Worm (Caenorhabditis elegans) whole organism, L4/young adult: ENCODE data around the gene phat-4.
A peak's percentile ranks its signal among the peaks of the same experiment; 100 is the strongest.

Experiments
- W03F9.2 ChIP-seq: fragments of 150-350 bp; optimal IDR thresholded peaks from 2 replicates; lab custom pipeline; 2014; ENCODE audit warnings: missing biosample characterization, missing genetic modification characterization
- dao-5 ChIP-seq: sonication (generic microtip); optimal IDR thresholded peaks from 2 replicates; lab custom pipeline; 2016; ENCODE audit warnings: missing genotype, missing genetic modification characterization, moderate library complexity, missing compliant biosample characterization
- him-1 ChIP-seq: sonication (generic microtip); optimal IDR thresholded peaks from 2 replicates; lab custom pipeline; 2016; ENCODE audit warnings: missing genotype, missing genetic modification reagents, missing genetic modification characterization, missing compliant biosample characterization

phat-4 gene

ce11 chrV:4122415-4122814, 7.3 kb upstream of the phat-4 start, which contains the start of gene phat-5:
Gene phat-5, minus strand, starts transcription at chrV:4122515.
- no peak for TF ChIP-seq W03F9.2 (tag; lab: Kevin White, UChicago)
- no peak for TF ChIP-seq dao-5 (tag; lab: Kevin White, UChicago)
- no peak for TF ChIP-seq him-1

- no peak for TF ChIP-seq W03F9.2 (tag; lab: Kevin White, UChicago)
- TF ChIP-seq him-1, result no peak
- TF ChIP-seq dao-5 (tag; lab: Kevin White, UChicago), result no peak
Observed at ce11 chrV:4125552-4126084, 4.1 kb upstream of the phat-4 start, which contains the start of gene T05B4.12. Gene T05B4.12, minus strand, starts transcription at chrV:4126034.

ce11 chrV:4127435-4127834, 2.3 kb upstream of the phat-4 start, which contains the start of gene T05B4.13:
Gene T05B4.13, minus strand, starts transcription at chrV:4127535.
- TF ChIP-seq W03F9.2 (tag; lab: Kevin White, UChicago), result no peak
- TF ChIP-seq dao-5 (tag; lab: Kevin White, UChicago), result no peak

ce11 chrV:4131471-4131939, 1.8 kb downstream of the phat-4 start, which contains the start of gene nhr-57:
Gene nhr-57, plus strand, starts transcription at chrV:4131889.
- no peak for TF ChIP-seq W03F9.2 (tag; lab: Kevin White, UChicago)
- TF ChIP-seq him-1, result no peak
- no peak for TF ChIP-seq dao-5 (tag; lab: Kevin White, UChicago)

- TF ChIP-seq W03F9.2 (tag; lab: Kevin White, UChicago) (no peak), dao-5 (tag; lab: Kevin White, UChicago) (no peak)
Observed at ce11 chrV:4134728-4135127, 5.0 kb downstream of the phat-4 start, which contains the start of gene lgc-1. Gene lgc-1, plus strand, starts transcription at chrV:4135028.

DNA sequence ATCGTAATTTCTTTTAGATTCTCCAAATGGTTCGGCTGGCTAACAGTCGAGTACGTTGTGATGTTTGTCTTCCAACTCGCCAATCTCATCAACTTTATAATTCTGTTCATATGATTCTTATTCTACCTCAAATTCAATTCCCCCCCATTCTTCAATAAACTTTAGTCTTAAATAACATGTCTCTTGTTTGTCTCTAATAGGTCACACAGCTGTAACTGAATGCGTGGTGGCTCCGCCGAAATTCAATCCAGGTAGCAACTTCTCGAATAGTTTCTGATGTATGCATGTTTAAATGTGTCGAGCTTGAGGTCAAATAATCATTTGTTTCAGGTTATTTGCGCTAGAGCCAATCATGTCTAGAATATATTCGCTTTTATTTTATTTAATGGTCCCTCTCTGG, 9.0 kb downstream of the phat-4 start, which contains the start of gene lgc-29:
Gene lgc-29, plus strand, starts transcription at position 301 of the 400 bp plus-strand sequence.
- TF ChIP-seq dao-5 (tag; lab: Kevin White, UChicago) (no peak), him-1 (no peak), W03F9.2 (tag; lab: Kevin White, UChicago) (no peak)

- TF ChIP-seq W03F9.2 (tag; lab: Kevin White, UChicago), result peak; percentile 66
- TF ChIP-seq him-1, result no peak
Observed at ce11 chrV:4143034-4143433, 13.3 kb downstream of the phat-4 start.

DNA sequence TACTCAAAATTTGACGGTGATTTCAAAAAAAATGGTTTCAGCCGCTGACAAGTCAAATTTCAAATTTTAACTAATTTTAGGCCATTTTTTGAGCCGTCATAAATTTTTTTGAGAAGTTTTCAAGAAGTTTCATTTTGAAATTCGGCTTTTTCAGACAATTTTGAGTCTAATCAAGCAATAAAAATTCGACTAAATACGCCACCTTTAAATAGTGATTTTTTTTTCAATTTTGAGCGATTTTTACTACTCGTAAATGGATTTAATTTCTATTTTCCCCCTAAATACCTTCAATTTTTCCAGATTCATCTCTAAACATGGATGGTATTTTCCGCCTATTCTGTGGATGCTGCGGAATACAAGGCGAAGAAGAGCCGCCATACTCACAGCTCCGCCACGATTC, 14.5 kb downstream of the phat-4 start, which contains the start of gene Y45G5AL.1:
Gene Y45G5AL.1, plus strand, starts transcription at position 301 of the 400 bp plus-strand sequence.
- no peak for TF ChIP-seq W03F9.2 (tag; lab: Kevin White, UChicago)
- no peak for TF ChIP-seq dao-5 (tag; lab: Kevin White, UChicago)
- no peak for TF ChIP-seq him-1

DNA sequence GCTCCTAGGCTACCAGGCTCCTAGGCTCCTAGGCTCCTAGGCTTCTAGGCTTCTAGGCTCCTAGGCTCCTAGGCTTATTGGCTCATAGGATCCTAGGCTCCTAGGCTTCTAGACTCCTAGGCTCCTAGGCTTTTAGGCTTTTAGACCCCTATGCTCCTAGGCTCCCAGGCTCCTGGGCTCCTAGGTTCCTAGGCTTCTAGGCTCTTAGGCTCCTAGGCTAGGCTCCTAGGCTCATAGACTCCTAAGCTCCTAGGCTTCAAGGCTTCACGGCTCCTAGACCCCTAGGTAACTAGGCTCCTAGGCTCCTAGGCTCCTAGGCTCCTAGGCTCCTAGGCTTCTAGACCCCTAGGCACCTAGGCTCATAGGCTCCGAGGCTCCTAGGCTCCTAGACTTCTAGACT, 21.7 kb downstream of the phat-4 start:
- TF ChIP-seq him-1, result no peak
- TF ChIP-seq dao-5 (tag; lab: Kevin White, UChicago), result no peak
- no peak for TF ChIP-seq W03F9.2 (tag; lab: Kevin White, UChicago)

DNA sequence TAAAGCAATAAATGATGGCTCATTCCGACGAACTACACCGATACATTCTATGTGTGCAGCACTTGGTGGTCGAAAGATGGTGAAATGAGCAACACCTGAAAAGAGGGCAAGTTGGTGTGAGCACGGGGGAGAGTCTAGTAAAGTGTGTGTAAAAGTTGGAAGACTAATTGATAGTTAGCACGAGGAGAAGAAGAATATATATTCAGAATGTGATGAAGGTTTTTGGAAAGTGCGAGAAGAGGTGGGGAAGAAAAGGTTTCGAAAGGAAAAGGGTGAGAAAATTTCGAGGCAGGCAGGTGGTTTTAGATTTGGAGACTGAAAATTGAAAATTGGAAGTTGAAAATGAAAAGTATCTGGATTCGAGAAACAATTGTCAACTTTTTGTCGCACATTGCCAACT, 22.5 kb downstream of the phat-4 start, which contains the start of gene Y45G5AM.6:
Gene Y45G5AM.6, minus strand, starts transcription at position 101 of the 400 bp plus-strand sequence.
- TF ChIP-seq him-1, result no peak
- no peak for TF ChIP-seq dao-5 (tag; lab: Kevin White, UChicago)
- no peak for TF ChIP-seq W03F9.2 (tag; lab: Kevin White, UChicago)

- TF ChIP-seq W03F9.2 (tag; lab: Kevin White, UChicago) (no peak), him-1 (no peak), dao-5 (tag; lab: Kevin White, UChicago) (no peak)
Observed at ce11 chrV:4157291-4157690, 27.6 kb downstream of the phat-4 start.

- no peak for TF ChIP-seq dao-5 (tag; lab: Kevin White, UChicago)
- TF ChIP-seq him-1, result no peak
Observed at ce11 chrV:4160086-4160485, 30.4 kb downstream of the phat-4 start, which contains the start of gene Y45G5AM.5. Gene Y45G5AM.5, plus strand, starts transcription at chrV:4160386.

ce11 chrV:4162922-4163321, 33.2 kb downstream of the phat-4 start, which contains the start of gene Y45G5AM.4:
Gene Y45G5AM.4, plus strand, starts transcription at chrV:4163222.
- TF ChIP-seq him-1 (no peak), W03F9.2 (tag; lab: Kevin White, UChicago) (no peak), dao-5 (tag; lab: Kevin White, UChicago) (no peak)

ce11 chrV:4164504-4164959, 34.8 kb downstream of the phat-4 start, which contains the start of gene Y45G5AM.3:
Gene Y45G5AM.3, plus strand, starts transcription at chrV:4164554.
- no peak for TF ChIP-seq him-1
- no peak for TF ChIP-seq W03F9.2 (tag; lab: Kevin White, UChicago)
- no peak for TF ChIP-seq dao-5 (tag; lab: Kevin White, UChicago)
